Worm (Caenorhabditis elegans) whole organism, early embryonic: ENCODE results near the gene K07C11.10.

Experiments
- B0310.2 ChIP-seq: sonication (generic microtip); optimal IDR thresholded peaks from 2 replicates; lab custom pipeline; 2016; ENCODE audit warnings: mild to moderate bottlenecking, missing genetic modification characterization, missing compliant biosample characterization
- F13C5.2 ChIP-seq: sonication (generic microtip); optimal IDR thresholded peaks from 2 replicates; lab custom pipeline; 2017; ENCODE audit warnings: mild to moderate bottlenecking, missing genetic modification characterization, inconsistent platforms, missing compliant biosample characterization
- aly-1 ChIP-seq: sonication (generic microtip); optimal IDR thresholded peaks from 2 replicates; lab custom pipeline; 2016; ENCODE audit warnings: missing genetic modification characterization, missing compliant biosample characterization
- ama-1 ChIP-seq: fragments of 150-350 bp; optimal IDR thresholded peaks from 2 replicates; lab custom pipeline; 2014
- ceh-13 ChIP-seq: fragments of 200-800 bp; sonication (Bioruptor generic); optimal IDR thresholded peaks from 2 replicates; lab custom pipeline; 2018; ENCODE audit warnings: mild to moderate bottlenecking, missing genetic modification characterization, missing compliant biosample characterization
- ceh-36 ChIP-seq: sonication (generic microtip); optimal IDR thresholded peaks from 2 replicates; lab custom pipeline; 2016; ENCODE audit warnings: missing genetic modification characterization, inconsistent platforms, missing compliant biosample characterization
- ets-7 ChIP-seq: sonication (generic microtip); optimal IDR thresholded peaks from 2 replicates; lab custom pipeline; 2016; ENCODE audit warnings: missing genotype, missing genetic modification characterization, missing compliant biosample characterization
- flt-1 ChIP-seq: fragments of 200-800 bp; sonication (Bioruptor generic); IDR thresholded peaks from 2 replicates; pipeline ENCODE4 v1.3.6; 2022; ENCODE audit warnings: missing genetic modification characterization, missing compliant biosample characterization
- hmbx-1 ChIP-seq: sonication (generic microtip); optimal IDR thresholded peaks from 2 replicates; lab custom pipeline; 2016; ENCODE audit warnings: mild to moderate bottlenecking, missing genetic modification characterization, missing compliant biosample characterization
- hmg-4 ChIP-seq: fragments of 200-800 bp; sonication (Bioruptor generic); optimal IDR thresholded peaks from 2 replicates; lab custom pipeline; 2018; ENCODE audit warnings: mild to moderate bottlenecking, missing genetic modification characterization, missing compliant biosample characterization
- hnd-1 ChIP-seq: sonication (generic microtip); optimal IDR thresholded peaks from 2 replicates; lab custom pipeline; 2016; ENCODE audit warnings: missing genetic modification characterization, missing compliant biosample characterization
- pes-1 ChIP-seq: fragments of 200-800 bp; sonication (Bioruptor generic); IDR thresholded peaks from 2 replicates; pipeline ENCODE4 v1.3.6; 2022; ENCODE audit warnings: missing genetic modification reagents, missing genetic modification characterization, missing compliant biosample characterization
- scrt-1 ChIP-seq: fragments of 200-800 bp; sonication (Bioruptor generic); IDR thresholded peaks from 2 replicates; pipeline ENCODE4 v1.3.6; 2022; ENCODE audit warnings: missing genetic modification characterization, missing compliant biosample characterization
- sea-1 ChIP-seq: fragments of 200-800 bp; sonication (Bioruptor generic); conservative IDR thresholded peaks from 2 replicates; pipeline ENCODE4 v1.3.6; 2022; ENCODE audit warnings: missing genetic modification characterization, missing compliant biosample characterization
- tbx-11 ChIP-seq: fragments of 200-800 bp; sonication (Bioruptor generic); IDR thresholded peaks from 2 replicates; pipeline ENCODE4 v1.3.6; 2022; ENCODE audit warnings: missing genetic modification characterization, missing compliant biosample characterization
- tbx-37 ChIP-seq: fragments of 200-800 bp; sonication (Bioruptor generic); conservative IDR thresholded peaks from 2 replicates; pipeline ENCODE4 v1.3.6; 2022; ENCODE audit warnings: missing genetic modification reagents, missing genetic modification characterization, missing compliant biosample characterization
- tra-4 ChIP-seq: sonication (generic microtip); optimal IDR thresholded peaks from 2 replicates; lab custom pipeline; 2017; ENCODE audit warnings: missing genetic modification characterization, missing compliant biosample characterization

K07C11.10 gene

ce11 chrV:8226812-8227211, at the start of gene K07C11.10:
K07C11.10 (minus strand) TSS chrV:8226912.
- no peak for TF ChIP-seq F13C5.2 (tag; lab: Kevin White, UChicago)
- no peak for TF ChIP-seq tra-4
- TF ChIP-seq ceh-13 (GFP tag; lab: Kevin White, UChicago), result no peak
- no peak for TF ChIP-seq hnd-1 (tag; lab: Kevin White, UChicago)
- TF ChIP-seq hmg-4 (GFP tag; lab: Kevin White, UChicago), result no peak
- TF ChIP-seq ets-7 (tag; lab: Kevin White, UChicago), result no peak
- no peak for TF ChIP-seq ama-1 (lab: Kevin White, UChicago)
- TF ChIP-seq scrt-1 (GFP tag; lab: Robert Waterston, UW), result no peak
- no peak for TF ChIP-seq hmbx-1 (tag; lab: Kevin White, UChicago)

- TF ChIP-seq tbx-37 (GFP tag; lab: Robert Waterston, UW) (no peak), ama-1 (lab: Kevin White, UChicago) (no peak), ets-7 (tag; lab: Kevin White, UChicago) (no peak), F13C5.2 (tag; lab: Kevin White, UChicago) (no peak), tbx-11 (no peak), ceh-36 (no peak), tra-4 (no peak)
Measured at ce11 chrV:8271995-8272394, 45.3 kb upstream of the K07C11.10 start, which contains the start of gene asp-5. asp-5 (plus strand) TSS chrV:8272385.

ce11 chrV:8271395-8271794, 44.7 kb upstream of the K07C11.10 start:
- TF ChIP-seq ceh-36 (no peak), tra-4 (no peak), B0310.2 (tag; lab: Kevin White, UChicago) (no peak), hmbx-1 (tag; lab: Kevin White, UChicago) (no peak), tbx-37 (GFP tag; lab: Robert Waterston, UW) (no peak), ama-1 (lab: Kevin White, UChicago) (no peak), F13C5.2 (tag; lab: Kevin White, UChicago) (no peak), scrt-1 (GFP tag; lab: Robert Waterston, UW) (no peak), hmg-4 (GFP tag; lab: Kevin White, UChicago) (no peak), ceh-13 (GFP tag; lab: Kevin White, UChicago) (no peak), hnd-1 (tag; lab: Kevin White, UChicago) (no peak), tbx-11 (no peak), flt-1 (GFP tag; lab: Robert Waterston, UW) (no peak), ets-7 (tag; lab: Kevin White, UChicago) (no peak), pes-1 (no peak)

ce11 chrV:8269878-8270277, 43.2 kb upstream of the K07C11.10 start:
- no peak for TF ChIP-seq aly-1
- TF ChIP-seq B0310.2 (tag; lab: Kevin White, UChicago), result no peak
- no peak for TF ChIP-seq ceh-13 (GFP tag; lab: Kevin White, UChicago)
- no peak for TF ChIP-seq tra-4
- TF ChIP-seq ama-1 (lab: Kevin White, UChicago), result no peak
- no peak for TF ChIP-seq hmbx-1 (tag; lab: Kevin White, UChicago)
- no peak for TF ChIP-seq hmg-4 (GFP tag; lab: Kevin White, UChicago)
- no peak for TF ChIP-seq ets-7 (tag; lab: Kevin White, UChicago)
- TF ChIP-seq scrt-1 (GFP tag; lab: Robert Waterston, UW), result no peak
- TF ChIP-seq pes-1, result no peak
- no peak for TF ChIP-seq flt-1 (GFP tag; lab: Robert Waterston, UW)
- TF ChIP-seq tbx-11, result no peak
- TF ChIP-seq F13C5.2 (tag; lab: Kevin White, UChicago), result no peak
- no peak for TF ChIP-seq hnd-1 (tag; lab: Kevin White, UChicago)
- no peak for TF ChIP-seq tbx-37 (GFP tag; lab: Robert Waterston, UW)
- no peak for TF ChIP-seq ceh-36
- TF ChIP-seq sea-1 (GFP tag; lab: Robert Waterston, UW), result no peak

ce11 chrV:8268902-8269301, 42.2 kb upstream of the K07C11.10 start, which contains the start of the genes asp-6 and asp-12:
asp-6 (minus strand) TSS chrV:8268937.
asp-12 (plus strand) TSS chrV:8269210.
- TF ChIP-seq ama-1 (lab: Kevin White, UChicago), result no peak
- TF ChIP-seq pes-1, result no peak
- no peak for TF ChIP-seq ets-7 (tag; lab: Kevin White, UChicago)
- TF ChIP-seq tbx-37 (GFP tag; lab: Robert Waterston, UW), result no peak
- TF ChIP-seq hmbx-1 (tag; lab: Kevin White, UChicago), result no peak
- no peak for TF ChIP-seq hnd-1 (tag; lab: Kevin White, UChicago)
- TF ChIP-seq sea-1 (GFP tag; lab: Robert Waterston, UW), result no peak
- TF ChIP-seq flt-1 (GFP tag; lab: Robert Waterston, UW), result no peak
- no peak for TF ChIP-seq ceh-13 (GFP tag; lab: Kevin White, UChicago)
- TF ChIP-seq tbx-11, result no peak
- TF ChIP-seq tra-4, result no peak
- TF ChIP-seq F13C5.2 (tag; lab: Kevin White, UChicago), result no peak
- no peak for TF ChIP-seq scrt-1 (GFP tag; lab: Robert Waterston, UW)
- TF ChIP-seq hmg-4 (GFP tag; lab: Kevin White, UChicago), result no peak
- no peak for TF ChIP-seq ceh-36

- TF ChIP-seq hnd-1 (tag; lab: Kevin White, UChicago), result no peak
- TF ChIP-seq flt-1 (GFP tag; lab: Robert Waterston, UW), result no peak
- TF ChIP-seq tbx-11, result no peak
- no peak for TF ChIP-seq ama-1 (lab: Kevin White, UChicago)
- no peak for TF ChIP-seq sea-1 (GFP tag; lab: Robert Waterston, UW)
- TF ChIP-seq tra-4, result no peak
Measured at ce11 chrV:8267275-8267674, 40.6 kb upstream of the K07C11.10 start.

- TF ChIP-seq ets-7 (tag; lab: Kevin White, UChicago) (no peak), tbx-11 (no peak), pes-1 (no peak), B0310.2 (tag; lab: Kevin White, UChicago) (no peak), aly-1 (no peak), hmbx-1 (tag; lab: Kevin White, UChicago) (no peak)
Measured at ce11 chrV:8266232-8266631, 39.5 kb upstream of the K07C11.10 start, which contains the start of gene F21F8.5. F21F8.5 (minus strand) TSS chrV:8266332.
